Fruit fly (Drosophila melanogaster) whole organism: ENCODE results near the gene Cyp311a1.

ENCODE experiments used
- CG8478 ChIP-seq: fragments of >200 bp; optimal IDR thresholded peaks from 2 replicates; lab custom pipeline; 2018; ENCODE audit warnings: inconsistent platforms
- Dll ChIP-seq: fragments of >200 bp; optimal IDR thresholded peaks from 2 replicates; lab custom pipeline; 2017
- EcR ChIP-seq, 2 experiments: fragments of >200 bp; optimal IDR thresholded peaks; 2 replicates each; lab custom pipeline; 2017; ENCODE audit warnings: missing biosample characterization in 2 of 2, missing genetic modification characterization in 2 of 2, missing genetic modification reagents in 2 of 2
- pan ChIP-seq: fragments of >200 bp; optimal IDR thresholded peaks from 2 replicates; lab custom pipeline; 2017
- psq ChIP-seq: fragments of >200 bp; optimal IDR thresholded peaks from 2 replicates; lab custom pipeline; 2017
- usp ChIP-seq: fragments of >200 bp; optimal IDR thresholded peaks from 2 replicates; lab custom pipeline; 2017; ENCODE audit warnings: missing biosample characterization, missing genetic modification characterization, mixed read lengths

The Cyp311a1 gene

dm6 chrX:11984987-11985386 lies 46.3 kb downstream of the Cyp311a1 start, which contains the start of gene cac:
Gene cac (minus strand): TSS chrX:11985087.
- TF ChIP-seq psq, result no peak
- TF ChIP-seq usp, result no peak
- TF ChIP-seq CG8478 (lab: Kevin White, UChicago), result no peak
- no peak for TF ChIP-seq Dll (lab: Kevin White, UChicago)
- TF ChIP-seq EcR (GFP tag; optimal IDR thresholded peaks at IDR 0.05; lab: Kevin White, UChicago), result no peak
- no peak for TF ChIP-seq pan (lab: Kevin White, UChicago)

- TF ChIP-seq CG8478 (lab: Kevin White, UChicago) (no peak), usp (no peak)
Measured at dm6 chrX:11983838-11984237, 47.4 kb downstream of the Cyp311a1 start.
